Worm (Caenorhabditis elegans): ENCODE data around the gene zipt-2.3.

The zipt-2.3 gene

ce11 chrII:13732577-13732976, 16.9 kb upstream of the zipt-2.3 start:
- TF ChIP-seq K11D2.4 (GFP tag; IDR thresholded peaks at IDR 0.05) (no peak), egl-44 (GFP tag; IDR thresholded peaks at IDR 0.05) (no peak), T26A5.8 (tag; optimal IDR thresholded peaks at IDR 0.05) (no peak), atf-7 (tag; optimal IDR thresholded peaks at IDR 0.05) (no peak), Y79H2A.3 (GFP tag; conservative IDR thresholded peaks at IDR 0.05) (no peak), attf-5 (GFP tag; optimal IDR thresholded peaks at IDR 0.05) (no peak), mxl-1 (tag; optimal IDR thresholded peaks at IDR 0.05) (no peak), F52B5.7 (tag; optimal IDR thresholded peaks at IDR 0.05) (no peak), let-526 (GFP tag; IDR thresholded peaks at IDR 0.05) (no peak), hlh-12 (tag; optimal IDR thresholded peaks at IDR 0.05) (no peak)

- TF ChIP-seq zfh-2 (GFP tag; conservative IDR thresholded peaks at IDR 0.05) = no peak
- TF ChIP-seq D2030.7 (GFP tag; IDR thresholded peaks at IDR 0.05) = peak; percentile 66; the same call in 1 of the 2 replicates
- TF ChIP-seq B0336.3 (GFP tag; IDR thresholded peaks at IDR 0.05) = 0 out of 2 replicates have a peak, but pooled peaks have one; percentile 22
- TF ChIP-seq hmg-1.2 (GFP tag; IDR thresholded peaks at IDR 0.05) = 0 out of 2 replicates have a peak, but pooled peaks have one; percentile 14
- peak; percentile 98 for TF ChIP-seq lsl-1 (GFP tag; optimal IDR thresholded peaks at IDR 0.05)
- 0 out of 2 replicates have a peak, but pooled peaks have one; percentile 38 for TF ChIP-seq ekl-4 (GFP tag; IDR thresholded peaks at IDR 0.05)
- peak; percentile 57 for TF ChIP-seq dox-1 (GFP tag; IDR thresholded peaks at IDR 0.05)
- no peak for TF ChIP-seq lag-1 (GFP tag; IDR thresholded peaks at IDR 0.05)
- peak; percentile 40 for TF ChIP-seq unc-130 (GFP tag; optimal IDR thresholded peaks at IDR 0.05)
- TF ChIP-seq dpl-1 (GFP tag; optimal IDR thresholded peaks at IDR 0.05) = peak; percentile 12
- TF ChIP-seq madf-8 (GFP tag; conservative IDR thresholded peaks at IDR 0.05) = peak; percentile 79
- no peak for TF ChIP-seq F39B2.1 (GFP tag; IDR thresholded peaks at IDR 0.05)
- no peak for TF ChIP-seq lsy-27 (tag; optimal IDR thresholded peaks at IDR 0.05; ENCODE audit: borderline replicate concordance, insufficient read depth)
- TF ChIP-seq zim-3 (tag; optimal IDR thresholded peaks at IDR 0.05) = no peak
- TF ChIP-seq madf-6 (GFP tag; IDR thresholded peaks at IDR 0.05) = peak; percentile 92
- no peak for TF ChIP-seq snpc-4 (GFP tag; optimal IDR thresholded peaks at IDR 0.05)
- peak in 1 of 4 experiments; percentile 41 for TF ChIP-seq snpc-4 (tag; optimal IDR thresholded peaks at IDR 0.05)
- TF ChIP-seq tlf-1 (GFP tag; optimal IDR thresholded peaks at IDR 0.05) = peak; percentile 31
- TF ChIP-seq ceh-91 (GFP tag; IDR thresholded peaks at IDR 0.05) = peak; percentile 55
- TF ChIP-seq xnd-1 (tag; optimal IDR thresholded peaks at IDR 0.05) = peak; percentile 95
- TF ChIP-seq F33H1.4 (GFP tag; IDR thresholded peaks at IDR 0.05) = peak; percentile 92
- TF ChIP-seq mcd-1 (GFP tag; IDR thresholded peaks at IDR 0.05) = no peak
- TF ChIP-seq lin-54 (GFP tag; optimal IDR thresholded peaks at IDR 0.05) = peak; percentile 64
- peak; percentile 79 for TF ChIP-seq efl-1 (GFP tag; optimal IDR thresholded peaks at IDR 0.05)
- peak; percentile 18 for TF ChIP-seq snpc-3.4 (tag; optimal IDR thresholded peaks at IDR 0.05)
- TF ChIP-seq nfya-2 (GFP tag; IDR thresholded peaks at IDR 0.05) = no peak
Observed at ce11 chrII:13732146-13732545, 16.5 kb upstream of the zipt-2.3 start.

- TF ChIP-seq lsl-1 (GFP tag; optimal IDR thresholded peaks at IDR 0.05) = no peak
- TF ChIP-seq cebp-2 (GFP tag; IDR thresholded peaks at IDR 0.05) = no peak
- no peak for TF ChIP-seq somi-1 (GFP tag; optimal IDR thresholded peaks at IDR 0.05)
- no peak for TF ChIP-seq F33H1.4 (GFP tag; IDR thresholded peaks at IDR 0.05)
- TF ChIP-seq nfyb-1 (GFP tag; IDR thresholded peaks at IDR 0.05) = no peak
- no peak for TF ChIP-seq lin-35 (GFP tag; optimal IDR thresholded peaks at IDR 0.05)
- no peak for TF ChIP-seq nhr-179 (tag; optimal IDR thresholded peaks at IDR 0.05)
- no peak for TF ChIP-seq ets-4 (GFP tag; optimal IDR thresholded peaks at IDR 0.05)
- no peak for TF ChIP-seq ceh-58 (GFP tag; IDR thresholded peaks at IDR 0.05)
- no peak for TF ChIP-seq hmg-1.2 (GFP tag; IDR thresholded peaks at IDR 0.05)
- TF ChIP-seq sea-2 (GFP tag; IDR thresholded peaks at IDR 0.05) = no peak
- no peak for TF ChIP-seq F57C9.4 (tag; optimal IDR thresholded peaks at IDR 0.05)
- TF ChIP-seq sptf-2 (GFP tag; optimal IDR thresholded peaks at IDR 0.05) = no peak
Observed at ce11 chrII:13729416-13729815, 13.7 kb upstream of the zipt-2.3 start, which contains the start of gene Y54G9A.9. Gene Y54G9A.9, plus strand, starts transcription at chrII:13729716.
